Worm (Caenorhabditis elegans) whole organism, early embryonic: ENCODE measurements around the gene fkh-7.

Source experiments
- aly-1 ChIP-seq: sonication (generic microtip); optimal IDR thresholded peaks from 2 replicates; lab custom pipeline; 2016; ENCODE audit warnings: missing genetic modification characterization, missing compliant biosample characterization
- ama-1 ChIP-seq: fragments of 150-350 bp; optimal IDR thresholded peaks from 2 replicates; lab custom pipeline; 2014
- hnd-1 ChIP-seq: sonication (generic microtip); optimal IDR thresholded peaks from 2 replicates; lab custom pipeline; 2016; ENCODE audit warnings: missing genetic modification characterization, missing compliant biosample characterization

DNA sequence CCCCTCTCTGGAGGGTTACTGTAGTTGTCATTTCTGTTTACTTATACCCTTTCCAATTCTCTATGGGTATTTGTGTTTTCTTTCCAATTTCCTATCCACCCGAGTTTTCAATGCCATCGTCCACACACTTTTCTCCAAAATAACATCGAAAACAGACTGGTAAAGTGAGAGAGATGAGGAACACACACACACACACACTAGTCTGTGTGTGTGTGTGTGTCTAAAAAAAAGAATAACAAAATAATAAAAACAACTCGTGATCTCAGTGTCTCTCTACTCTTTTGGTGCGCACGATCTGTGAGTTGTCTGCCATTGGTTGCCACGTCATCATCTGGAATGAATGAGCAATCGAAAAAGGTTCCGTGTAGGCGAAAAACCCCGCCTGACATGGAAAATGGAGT lies 1.8 kb downstream of the fkh-7 start:
- TF ChIP-seq hnd-1 (no peak), aly-1 (tag; lab: Kevin White, UChicago) (no peak), ama-1 (lab: Kevin White, UChicago) (no peak)
